Worm (Caenorhabditis elegans) whole organism, young adult: ENCODE data around the gene pph-4.2.
A peak's percentile ranks its signal among the peaks of the same experiment; 100 is the strongest.

Source experiments
- B0336.3 ChIP-seq: fragments of 200-800 bp; sonication (Bioruptor generic); IDR thresholded peaks from 2 replicates; pipeline ENCODE4 v1.3.6; 2022; ENCODE audit warnings: missing genetic modification characterization, missing compliant biosample characterization
- C06A6.2 ChIP-seq: fragments of 200-800 bp; sonication (Bioruptor generic); conservative IDR thresholded peaks from 2 replicates; pipeline ENCODE4 v1.3.6; 2022; ENCODE audit warnings: missing genetic modification characterization, missing compliant biosample characterization
- F37B4.10 ChIP-seq: fragments of 200-800 bp; sonication (Bioruptor generic); IDR thresholded peaks from 2 replicates; pipeline ENCODE4 v1.3.6; 2022; ENCODE audit warnings: missing genetic modification characterization, missing compliant biosample characterization
- F49E8.2 ChIP-seq: sonication (generic microtip); optimal IDR thresholded peaks from 3 replicates; lab custom pipeline; 2017; ENCODE audit warnings: missing genetic modification characterization, mild to moderate bottlenecking, missing compliant biosample characterization, antibody characterized with exemption, moderate library complexity; ENCODE audit not compliant: insufficient read depth
- F57C9.4 ChIP-seq: sonication (generic microtip); optimal IDR thresholded peaks from 2 replicates; lab custom pipeline; 2017; ENCODE audit warnings: mild to moderate bottlenecking, missing genetic modification characterization, missing compliant biosample characterization
- ZK185.1 ChIP-seq: sonication (generic microtip); optimal IDR thresholded peaks from 2 replicates; lab custom pipeline; 2016; ENCODE audit warnings: mild to moderate bottlenecking, missing genetic modification characterization, missing compliant biosample characterization; ENCODE audit not compliant: poor library complexity, severe bottlenecking
- aptf-2 ChIP-seq: fragments of 200-800 bp; sonication (Bioruptor generic); conservative IDR thresholded peaks from 2 replicates; pipeline ENCODE4 v1.3.6; 2022; ENCODE audit warnings: missing genetic modification reagents, missing genetic modification characterization, missing compliant biosample characterization
- atf-7 ChIP-seq: sonication (generic microtip); optimal IDR thresholded peaks from 2 replicates; lab custom pipeline; 2017; ENCODE audit warnings: mild to moderate bottlenecking, missing genetic modification characterization, missing compliant biosample characterization
- ccch-3 ChIP-seq: fragments of 200-800 bp; sonication (Bioruptor generic); optimal IDR thresholded peaks from 2 replicates; lab custom pipeline; 2018; ENCODE audit warnings: mild to moderate bottlenecking, missing genetic modification characterization, missing compliant biosample characterization
- cebp-1 ChIP-seq, 2 experiments: fragments of 200-800 bp in 1 of 2; sonication (Bioruptor generic) in 1 of 2; sonication (generic microtip) in 1 of 2; IDR thresholded peaks in 1 of 2; optimal IDR thresholded peaks in 1 of 2; 2 replicates each; pipeline versions ENCODE4 v1.3.6 to Lab custom; 2017 to 2022; ENCODE audit warnings: missing compliant biosample characterization in 2 of 2, missing genetic modification characterization in 2 of 2, mild to moderate bottlenecking in 1 of 2, missing genetic modification reagents in 1 of 2, moderate library complexity in 1 of 2
- cebp-2 ChIP-seq: fragments of 200-800 bp; sonication (Bioruptor generic); IDR thresholded peaks from 2 replicates; pipeline ENCODE4 v1.3.6; 2022; ENCODE audit warnings: missing genetic modification characterization, missing compliant biosample characterization
- ceh-100 ChIP-seq: fragments of 200-800 bp; sonication (Bioruptor generic); IDR thresholded peaks from 2 replicates; pipeline ENCODE4 v1.3.6; 2022; ENCODE audit warnings: missing genetic modification reagents, missing genetic modification characterization, missing compliant biosample characterization
- ceh-40 ChIP-seq: fragments of 200-800 bp; sonication (Bioruptor generic); IDR thresholded peaks from 2 replicates; pipeline ENCODE4 v1.3.6; 2022; ENCODE audit warnings: missing genetic modification characterization, missing compliant biosample characterization
- ceh-58 ChIP-seq: fragments of 200-800 bp; sonication (Bioruptor generic); IDR thresholded peaks from 2 replicates; pipeline ENCODE4 v1.3.6; 2022; ENCODE audit warnings: missing genetic modification characterization, missing compliant biosample characterization
- chd-7 ChIP-seq: sonication (generic microtip); optimal IDR thresholded peaks from 2 replicates; lab custom pipeline; 2016; ENCODE audit warnings: mild to moderate bottlenecking, missing genetic modification characterization, moderate library complexity, missing compliant biosample characterization
- die-1 ChIP-seq: sonication (generic microtip); optimal IDR thresholded peaks from 2 replicates; lab custom pipeline; 2016; ENCODE audit warnings: missing genotype, mild to moderate bottlenecking, missing genetic modification characterization, missing compliant biosample characterization
- dox-1 ChIP-seq: fragments of 200-800 bp; sonication (Bioruptor generic); IDR thresholded peaks from 2 replicates; pipeline ENCODE4 v1.3.6; 2022; ENCODE audit warnings: missing genetic modification reagents, missing genetic modification characterization, missing compliant biosample characterization
- egl-18 ChIP-seq: fragments of 200-800 bp; sonication (Bioruptor generic); IDR thresholded peaks from 2 replicates; pipeline ENCODE4 v1.3.6; 2022; ENCODE audit warnings: missing genetic modification reagents, missing genetic modification characterization, missing compliant biosample characterization
- him-1 ChIP-seq: sonication (generic microtip); optimal IDR thresholded peaks from 2 replicates; lab custom pipeline; 2016; ENCODE audit warnings: missing genotype, missing genetic modification reagents, missing genetic modification characterization, missing compliant biosample characterization
- hrde-1 ChIP-seq: sonication (generic microtip); optimal IDR thresholded peaks from 2 replicates; lab custom pipeline; 2016; ENCODE audit warnings: missing genetic modification characterization, mild to moderate bottlenecking, missing compliant biosample characterization, moderate library complexity, missing genotype, missing genetic modification reagents, borderline replicate concordance
- hsf-1 ChIP-seq: fragments of 200-800 bp; sonication (Bioruptor generic); IDR thresholded peaks from 2 replicates; pipeline ENCODE4 v1.3.6; 2022; ENCODE audit warnings: missing genetic modification reagents, missing genetic modification characterization, missing compliant biosample characterization
- let-526 ChIP-seq: fragments of 200-800 bp; sonication (Bioruptor generic); IDR thresholded peaks from 2 replicates; pipeline ENCODE4 v1.3.6; 2022; ENCODE audit warnings: missing genetic modification reagents, missing genetic modification characterization, missing compliant biosample characterization
- lin-54 ChIP-seq: fragments of 200-800 bp; sonication (Bioruptor generic); optimal IDR thresholded peaks from 2 replicates; lab custom pipeline; 2018; ENCODE audit warnings: mild to moderate bottlenecking, missing genetic modification characterization, missing compliant biosample characterization
- madf-10 ChIP-seq: sonication (generic microtip); optimal IDR thresholded peaks from 2 replicates; lab custom pipeline; 2016; ENCODE audit warnings: mild to moderate bottlenecking, missing genetic modification characterization, missing compliant biosample characterization
- mcd-1 ChIP-seq: fragments of 200-800 bp; sonication (Bioruptor generic); IDR thresholded peaks from 2 replicates; pipeline ENCODE4 v1.3.6; 2022; ENCODE audit warnings: missing genetic modification reagents, missing genetic modification characterization, missing compliant biosample characterization
- mel-28 ChIP-seq: sonication (generic microtip); optimal IDR thresholded peaks from 2 replicates; lab custom pipeline; 2016; ENCODE audit warnings: borderline replicate concordance, mild to moderate bottlenecking, missing genetic modification characterization, missing compliant biosample characterization
- mxl-1 ChIP-seq: sonication (generic microtip); optimal IDR thresholded peaks from 2 replicates; lab custom pipeline; 2016; ENCODE audit warnings: missing genetic modification characterization, missing compliant biosample characterization
- nfya-2 ChIP-seq: fragments of 200-800 bp; sonication (Bioruptor generic); IDR thresholded peaks from 2 replicates; pipeline ENCODE4 v1.3.6; 2022; ENCODE audit warnings: missing genetic modification reagents, missing genetic modification characterization, missing compliant biosample characterization
- nfyb-1 ChIP-seq: fragments of 200-800 bp; sonication (Bioruptor generic); IDR thresholded peaks from 2 replicates; pipeline ENCODE4 v1.3.6; 2022; ENCODE audit warnings: missing genetic modification reagents, missing genetic modification characterization, missing compliant biosample characterization
- nhr-27 ChIP-seq: fragments of 200-800 bp; sonication (Bioruptor generic); optimal IDR thresholded peaks from 2 replicates; lab custom pipeline; 2018; ENCODE audit warnings: mild to moderate bottlenecking, missing genetic modification characterization, moderate library complexity, missing compliant biosample characterization
- nhr-80 ChIP-seq: sonication (generic microtip); optimal IDR thresholded peaks from 2 replicates; lab custom pipeline; 2016; ENCODE audit warnings: missing genetic modification characterization, missing compliant biosample characterization
- nhr-90 ChIP-seq: sonication (generic microtip); optimal IDR thresholded peaks from 2 replicates; lab custom pipeline; 2016; ENCODE audit warnings: missing genotype, mild to moderate bottlenecking, missing genetic modification characterization, missing compliant biosample characterization
- pbrm-1 ChIP-seq: fragments of 200-800 bp; sonication (Bioruptor generic); IDR thresholded peaks from 2 replicates; pipeline ENCODE4 v1.3.6; 2022; ENCODE audit warnings: missing genetic modification reagents, missing genetic modification characterization, missing compliant biosample characterization
- pha-4 ChIP-seq: fragments of 150-350 bp; sonication (generic microtip); optimal IDR thresholded peaks from 2 replicates; lab custom pipeline; 2014; ENCODE audit warnings: missing biosample characterization, missing genetic modification reagents, missing genetic modification characterization
- rcor-1 ChIP-seq: fragments of 200-800 bp; sonication (Bioruptor generic); IDR thresholded peaks from 2 replicates; pipeline ENCODE4 v1.3.6; 2022; ENCODE audit warnings: missing genetic modification reagents, missing genetic modification characterization, missing compliant biosample characterization
- rpc-1 ChIP-seq, 2 experiments: fragments of 150-350 bp in 1 of 2; sonication (generic microtip) in 1 of 2; optimal IDR thresholded peaks; 2 replicates each; lab custom pipeline; 2014 to 2018; ENCODE audit warnings: missing biosample characterization in 1 of 2, missing genetic modification characterization in 1 of 2, missing genetic modification reagents in 1 of 2, missing genotype in 1 of 2
- snpc-1.1 ChIP-seq: sonication (generic microtip); optimal IDR thresholded peaks from 2 replicates; lab custom pipeline; 2017; ENCODE audit warnings: missing genetic modification characterization, mild to moderate bottlenecking, missing compliant biosample characterization, antibody characterized with exemption, moderate library complexity, missing genotype, missing genetic modification reagents; ENCODE audit not compliant: insufficient read depth
- snpc-4 ChIP-seq, 5 experiments: fragments of 150-350 bp in 1 of 5; sonication (generic microtip) in 4 of 5; optimal IDR thresholded peaks; 2 replicates each; lab custom pipeline; 2014 to 2018; ENCODE audit warnings: missing genetic modification characterization in 5 of 5, missing biosample characterization in 3 of 5, antibody characterized with exemption in 2 of 5, mild to moderate bottlenecking in 2 of 5, missing compliant biosample characterization in 2 of 5, missing genotype in 2 of 5, moderate library complexity in 2 of 5, missing genetic modification reagents in 1 of 5
- somi-1 ChIP-seq: fragments of 200-800 bp; sonication (Bioruptor generic); optimal IDR thresholded peaks from 2 replicates; lab custom pipeline; 2018; ENCODE audit warnings: mild to moderate bottlenecking, missing genetic modification characterization, missing compliant biosample characterization
- sptf-2 ChIP-seq: fragments of 200-800 bp; sonication (Bioruptor generic); optimal IDR thresholded peaks from 2 replicates; lab custom pipeline; 2018; ENCODE audit warnings: mild to moderate bottlenecking, missing genetic modification characterization, missing compliant biosample characterization
- tbp1 ChIP-seq: fragments of 200-800 bp; sonication (Bioruptor generic); optimal IDR thresholded peaks from 2 replicates; lab custom pipeline; 2018; ENCODE audit warnings: mild to moderate bottlenecking, missing genetic modification characterization, missing compliant biosample characterization
- ztf-22 ChIP-seq: fragments of 200-800 bp; sonication (Bioruptor generic); optimal IDR thresholded peaks from 2 replicates; lab custom pipeline; 2018; ENCODE audit warnings: mild to moderate bottlenecking, missing genetic modification characterization, moderate library complexity, missing compliant biosample characterization
- ztf-25 ChIP-seq: fragments of 200-800 bp; sonication (Bioruptor generic); IDR thresholded peaks from 2 replicates; pipeline ENCODE4 v1.3.6; 2022; ENCODE audit warnings: missing genetic modification reagents, missing genetic modification characterization, missing compliant biosample characterization
- ztf-28 ChIP-seq: fragments of 200-800 bp; sonication (Bioruptor generic); IDR thresholded peaks from 2 replicates; pipeline ENCODE4 v1.3.6; 2022; ENCODE audit warnings: missing genetic modification reagents, missing genetic modification characterization, missing compliant biosample characterization

Gene pph-4.2

ce11 chrIII:12344940-12345339, 32.1 kb downstream of the pph-4.2 start:
- TF ChIP-seq nhr-27 (tag; lab: Kevin White, UChicago) (no peak), cebp-1 (GFP tag; IDR thresholded peaks at IDR 0.05; lab: Robert Waterston, UW) (no peak), cebp-1 (tag; optimal IDR thresholded peaks at IDR 0.05; lab: Kevin White, UChicago) (no peak), F37B4.10 (GFP tag; lab: Robert Waterston, UW) (no peak), tbp1 (GFP tag; lab: Kevin White, UChicago) (no peak), ceh-100 (GFP tag; lab: Robert Waterston, UW) (no peak), madf-10 (tag; lab: Kevin White, UChicago) (no peak), mel-28 (tag; lab: Kevin White, UChicago) (no peak), nfyb-1 (GFP tag; lab: Robert Waterston, UW) (peak; percentile 89), F49E8.2 (tag; lab: Kevin White, UChicago) (no peak), him-1 (tag; lab: Kevin White, UChicago) (peak; percentile 52), cebp-2 (no peak), rpc-1 (optimal IDR thresholded peaks at IDR 0.05; lab: Kevin White, UChicago) (no peak), rpc-1 (tag; optimal IDR thresholded peaks at IDR 0.05; lab: Kevin White, UChicago) (no peak)

- no peak for TF ChIP-seq lin-54 (GFP tag; lab: Kevin White, UChicago)
- TF ChIP-seq mcd-1 (GFP tag; lab: Robert Waterston, UW), result peak; percentile 48; the same call in 1 of the 2 replicates
- peak; percentile 6 for TF ChIP-seq nhr-90 (tag; lab: Kevin White, UChicago)
- no peak for TF ChIP-seq ztf-28 (GFP tag; lab: Robert Waterston, UW)
- TF ChIP-seq tbp1 (GFP tag; lab: Kevin White, UChicago), result peak; percentile 28
- TF ChIP-seq cebp-1 (GFP tag; IDR thresholded peaks at IDR 0.05; lab: Robert Waterston, UW), result no peak
- TF ChIP-seq cebp-1 (tag; optimal IDR thresholded peaks at IDR 0.05; lab: Kevin White, UChicago), result peak; percentile 64
- TF ChIP-seq somi-1 (GFP tag; lab: Kevin White, UChicago), result no peak
- TF ChIP-seq nfya-2, result no peak
- TF ChIP-seq snpc-4 (GFP tag; optimal IDR thresholded peaks at IDR 0.05; lab: Kevin White, UChicago), result no peak
- TF ChIP-seq snpc-4 (tag; optimal IDR thresholded peaks at IDR 0.05; lab: Kevin White, UChicago), result peak in 2 of 4 experiments; percentile 20 to 40
- no peak for TF ChIP-seq ztf-25
- no peak for TF ChIP-seq aptf-2 (GFP tag; lab: Robert Waterston, UW)
- no peak for TF ChIP-seq mxl-1 (tag; lab: Kevin White, UChicago)
- no peak for TF ChIP-seq hrde-1 (tag; lab: Kevin White, UChicago)
- peak; percentile 31 for TF ChIP-seq atf-7 (tag; lab: Kevin White, UChicago)
- TF ChIP-seq chd-7 (tag; lab: Kevin White, UChicago), result no peak
- no peak for TF ChIP-seq die-1 (tag; lab: Kevin White, UChicago)
- TF ChIP-seq ZK185.1 (tag; lab: Kevin White, UChicago), result peak; percentile 22
- no peak for TF ChIP-seq cebp-2
- TF ChIP-seq nhr-80 (tag; lab: Kevin White, UChicago), result peak; percentile 80
- TF ChIP-seq ceh-58 (GFP tag; lab: Robert Waterston, UW), result no peak
- no peak for TF ChIP-seq ceh-40
- TF ChIP-seq B0336.3 (GFP tag; lab: Robert Waterston, UW), result peak; percentile 50; the same call in 1 of the 2 replicates
- TF ChIP-seq C06A6.2 (GFP tag; lab: Robert Waterston, UW), result no peak
- no peak for TF ChIP-seq pha-4 (tag; lab: Kevin White, UChicago)
- no peak for TF ChIP-seq let-526
- TF ChIP-seq snpc-1.1 (tag; lab: Kevin White, UChicago), result no peak
- TF ChIP-seq hsf-1 (GFP tag; lab: Robert Waterston, UW), result no peak
- no peak for TF ChIP-seq egl-18 (GFP tag; lab: Robert Waterston, UW)
- no peak for TF ChIP-seq ccch-3 (GFP tag; lab: Kevin White, UChicago)
- TF ChIP-seq rcor-1 (GFP tag; lab: Robert Waterston, UW), result no peak
- no peak for TF ChIP-seq sptf-2
- no peak for TF ChIP-seq pbrm-1 (GFP tag; lab: Robert Waterston, UW)
- peak; percentile 65; the same call in 1 of the 2 replicates for TF ChIP-seq dox-1 (GFP tag; lab: Robert Waterston, UW)
- TF ChIP-seq ztf-22 (GFP tag; lab: Kevin White, UChicago), result no peak
- TF ChIP-seq F57C9.4 (tag; lab: Kevin White, UChicago), result no peak
These were observed 41.6 kb downstream of the pph-4.2 start for ce11 chrIII:12335400-12335994.
